Fruit fly (Drosophila melanogaster): ENCODE measurements around the gene CG34140.

CG34140 gene

DNA sequence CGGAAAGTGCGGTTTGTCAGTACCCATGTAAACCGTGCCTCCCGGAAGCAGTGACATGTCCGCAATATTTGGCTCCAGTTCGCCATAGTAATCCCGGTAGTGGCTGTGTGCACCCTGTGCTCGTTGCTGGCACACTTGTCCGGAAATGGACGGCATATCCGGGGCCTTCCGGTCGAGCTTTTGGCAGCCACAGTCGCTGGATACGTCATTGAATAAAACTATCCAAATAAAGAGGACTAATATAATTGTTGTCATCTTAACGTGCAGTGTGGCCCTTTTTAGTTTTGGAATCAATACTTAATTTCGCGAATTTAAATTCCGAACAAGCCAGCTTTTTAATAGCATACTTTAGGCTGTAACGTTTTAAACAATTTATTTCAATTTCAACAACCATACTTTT is 8.3 kb downstream of the CG34140 start, which contains the start of gene CG7049 (continued):
- TF ChIP-seq Dip2 (GFP tag; IDR thresholded peaks at IDR 0.05): no peak
- TF ChIP-seq CG4730 (GFP tag; IDR thresholded peaks at IDR 0.05): no peak
- no peak for TF ChIP-seq Max (GFP tag; optimal IDR thresholded peaks at IDR 0.05)
- peak; percentile 50 for TF ChIP-seq pzg (GFP tag; optimal IDR thresholded peaks at IDR 0.05)
- 0 out of 3 replicates have a peak, but pooled peaks have one; percentile 5 for TF ChIP-seq CG14860 (GFP tag; IDR thresholded peaks at IDR 0.05; ENCODE audit: partially characterized antibody)
- TF ChIP-seq Spps (tag; optimal IDR thresholded peaks at IDR 0.05): peak; percentile 2
- peak; percentile 9 for TF ChIP-seq BEAF-32 (GFP tag; optimal IDR thresholded peaks at IDR 0.05)
- TF ChIP-seq PHDP (tag; optimal IDR thresholded peaks at IDR 0.05): peak; percentile 12
- no peak for TF ChIP-seq CG1792 (GFP tag; optimal IDR thresholded peaks at IDR 0.05)
- no peak for TF ChIP-seq kah (GFP tag; optimal IDR thresholded peaks at IDR 0.05)
- no peak for TF ChIP-seq Bgb (GFP tag; IDR thresholded peaks at IDR 0.05; ENCODE audit: partially characterized antibody)
- TF ChIP-seq CG4424 (GFP tag; optimal IDR thresholded peaks at IDR 0.05): peak; percentile 5
- no peak for TF ChIP-seq CG11695 (GFP tag; IDR thresholded peaks at IDR 0.05)
- no peak for TF ChIP-seq CG10565 (GFP tag; optimal IDR thresholded peaks at IDR 0.05)
- TF ChIP-seq CHES-1-like (GFP tag; optimal IDR thresholded peaks at IDR 0.05): peak; percentile 4
- no peak for TF ChIP-seq Nf-YC (tag; optimal IDR thresholded peaks at IDR 0.05)
- no peak for TF ChIP-seq CG4820 (GFP tag; optimal IDR thresholded peaks at IDR 0.05)
- TF ChIP-seq Dll (GFP tag; IDR thresholded peaks at IDR 0.05; ENCODE audit: partially characterized antibody): peak; percentile 47; the same call in 2 of the 4 replicates
- peak in 1 of 3 experiments; percentile 18 for TF ChIP-seq Stat92E (GFP tag; optimal IDR thresholded peaks at IDR 0.05)
- peak; percentile 29 for TF ChIP-seq stwl (tag; optimal IDR thresholded peaks at IDR 0.05)
- peak; percentile 84 for TF ChIP-seq Med (GFP tag)
- peak; percentile 27 for TF ChIP-seq YL-1 (GFP tag; optimal IDR thresholded peaks at IDR 0.05)
- no peak for TF ChIP-seq hkb (optimal IDR thresholded peaks at IDR 0.05)
- peak; percentile 42; the same call in 1 of the 2 replicates for TF ChIP-seq hkb (GFP tag; IDR thresholded peaks at IDR 0.05)
- TF ChIP-seq zfh2 (GFP tag; optimal IDR thresholded peaks at IDR 0.05): no peak
- TF ChIP-seq Hmr (GFP tag; optimal IDR thresholded peaks at IDR 0.05): peak; percentile 10
- peak; percentile 31 for TF ChIP-seq Dp (GFP tag; optimal IDR thresholded peaks at IDR 0.05)
- TF ChIP-seq Chrac-16 (GFP tag; optimal IDR thresholded peaks at IDR 0.05): no peak
- TF ChIP-seq trem (tag; optimal IDR thresholded peaks at IDR 0.05): peak; percentile 28
- 0 out of 4 replicates have a peak, but pooled peaks have one; percentile 35 for TF ChIP-seq chinmo (GFP tag; IDR thresholded peaks at IDR 0.05; ENCODE audit: partially characterized antibody)
- no peak for TF ChIP-seq CG8765 (GFP tag; IDR thresholded peaks at IDR 0.05)
- TF ChIP-seq CG31388 (GFP tag; optimal IDR thresholded peaks at IDR 0.05): no peak
- TF ChIP-seq zf30C (GFP tag; optimal IDR thresholded peaks at IDR 0.05): no peak
- TF ChIP-seq phol (tag; optimal IDR thresholded peaks at IDR 0.05): peak; percentile 25
- no peak for TF ChIP-seq CG6791 (GFP tag; IDR thresholded peaks at IDR 0.05; ENCODE audit: partially characterized antibody)
- no peak for TF ChIP-seq chif (GFP tag; optimal IDR thresholded peaks at IDR 0.05)
- TF ChIP-seq Eip74EF (GFP tag; optimal IDR thresholded peaks at IDR 0.05): peak in 1 of 2 experiments; percentile 81
- TF ChIP-seq MESR4 (GFP tag; optimal IDR thresholded peaks at IDR 0.05): peak; percentile 63

DNA sequence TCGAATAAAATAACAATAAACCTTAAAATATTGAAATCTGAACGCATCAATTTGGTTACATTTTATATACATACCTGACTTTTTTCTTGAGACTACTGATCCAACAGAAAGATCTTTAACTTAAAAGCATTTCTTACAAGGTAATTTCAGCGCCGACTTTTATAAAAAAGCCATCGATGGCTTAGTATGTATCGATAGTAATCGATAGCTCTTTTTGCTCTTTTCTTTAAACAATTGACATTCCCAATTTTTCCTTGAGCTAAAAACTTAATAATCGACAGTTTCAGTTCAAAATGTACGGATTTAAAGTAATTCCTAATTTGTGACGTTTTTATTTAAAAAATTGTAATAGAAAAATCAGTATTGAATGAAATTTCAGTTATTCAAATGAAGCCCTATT is 9.7 kb downstream of the CG34140 start:
- TF ChIP-seq toy (GFP tag; IDR thresholded peaks at IDR 0.05) (no peak), tll (GFP tag; optimal IDR thresholded peaks at IDR 0.05) (no peak), B-H1 (GFP tag; IDR thresholded peaks at IDR 0.05) (no peak), eve (GFP tag; optimal IDR thresholded peaks at IDR 0.05) (no peak), CG11696 (GFP tag; IDR thresholded peaks at IDR 0.05) (no peak), CG2199 (GFP tag; IDR thresholded peaks at IDR 0.05) (no peak), gcm2 (GFP tag; optimal IDR thresholded peaks at IDR 0.05) (no peak), CG6791 (GFP tag; IDR thresholded peaks at IDR 0.05; ENCODE audit: partially characterized antibody) (peak; percentile 88), her (GFP tag; optimal IDR thresholded peaks at IDR 0.05) (no peak), CG2202 (tag; optimal IDR thresholded peaks at IDR 0.05) (no peak), CG6254 (GFP tag; optimal IDR thresholded peaks at IDR 0.05) (no peak), Asciz (GFP tag; optimal IDR thresholded peaks at IDR 0.05) (no peak), CG6813 (GFP tag; optimal IDR thresholded peaks at IDR 0.05) (no peak), Mrtf (GFP tag; IDR thresholded peaks at IDR 0.05) (no peak), Bgb (GFP tag; IDR thresholded peaks at IDR 0.05; ENCODE audit: partially characterized antibody) (peak; percentile 94), kah (GFP tag; optimal IDR thresholded peaks at IDR 0.05) (no peak)

Measured in whole organism, embryonic.